Worm (Caenorhabditis elegans): Measurements from ENCODE around the gene srx-38.

ce11 chrV:5130018-5130417 lies 25.4 kb downstream of the srx-38 start, which contains the start of gene F14F9.8:
- TF ChIP-seq syd-9 (tag; optimal IDR thresholded peaks at IDR 0.05) (no peak), fkh-10 (GFP tag; optimal IDR thresholded peaks at IDR 0.05) (no peak), tbx-2 (tag; optimal IDR thresholded peaks at IDR 0.05) (no peak), ceh-48 (tag; optimal IDR thresholded peaks at IDR 0.05) (no peak), ama-1 (optimal IDR thresholded peaks at IDR 0.05) (no peak), sox-4 (tag; optimal IDR thresholded peaks at IDR 0.05) (no peak), F13H6.1 (tag; optimal IDR thresholded peaks at IDR 0.05) (no peak), sdc-2 (tag; optimal IDR thresholded peaks at IDR 0.05) (no peak), pha-4 (tag; optimal IDR thresholded peaks at IDR 0.05) (no peak)
